Worm (Caenorhabditis elegans): Measurements from ENCODE around the gene C35D10.1.

- TF ChIP-seq snpc-4 (tag; optimal IDR thresholded peaks at IDR 0.05) (no peak), nhr-237 (tag; optimal IDR thresholded peaks at IDR 0.05) (no peak), nhr-28 (tag; optimal IDR thresholded peaks at IDR 0.05) (no peak), nhr-77 (tag; optimal IDR thresholded peaks at IDR 0.05) (no peak), R02D3.7 (tag; optimal IDR thresholded peaks at IDR 0.05) (no peak), nhr-11 (tag; optimal IDR thresholded peaks at IDR 0.05) (no peak), lin-39 (tag; optimal IDR thresholded peaks at IDR 0.05) (no peak), elt-3 (tag; optimal IDR thresholded peaks at IDR 0.05) (no peak), ztf-11 (tag; optimal IDR thresholded peaks at IDR 0.05) (no peak)
Measured at ce11 chrIII:4830207-4830606, 49.3 kb upstream of the C35D10.1 start, which contains the start of gene nspd-9.
